Worm (Caenorhabditis elegans) whole organism, L2 larva: ENCODE measurements around the gene ddl-1.

Experiments used
- C34F6.9 ChIP-seq: fragments of 150-350 bp; optimal IDR thresholded peaks from 2 replicates; lab custom pipeline; 2014; ENCODE audit warnings: missing biosample characterization, missing genetic modification characterization
- F13H6.1 ChIP-seq: sonication (generic microtip); optimal IDR thresholded peaks from 2 replicates; lab custom pipeline; 2016; ENCODE audit warnings: missing genetic modification characterization, missing compliant biosample characterization
- R02D3.7 ChIP-seq: fragments of 150-350 bp; optimal IDR thresholded peaks from 2 replicates; lab custom pipeline; 2014; ENCODE audit warnings: missing biosample characterization, missing genetic modification characterization
- Y55F3AM.14 ChIP-seq: fragments of 200-800 bp; sonication (Bioruptor generic); optimal IDR thresholded peaks from 2 replicates; lab custom pipeline; 2018; ENCODE audit warnings: mild to moderate bottlenecking, missing genetic modification characterization, missing compliant biosample characterization
- ZK546.5 ChIP-seq: sonication (generic microtip); optimal IDR thresholded peaks from 2 replicates; lab custom pipeline; 2017; ENCODE audit warnings: missing biosample characterization, missing genetic modification characterization
- alr-1 ChIP-seq: fragments of 150-350 bp; optimal IDR thresholded peaks from 2 replicates; lab custom pipeline; 2014; ENCODE audit warnings: missing biosample characterization, missing genetic modification characterization
- aly-2 ChIP-seq: fragments of 150-350 bp; optimal IDR thresholded peaks from 2 replicates; lab custom pipeline; 2014; ENCODE audit warnings: missing biosample characterization, missing genetic modification characterization
- ama-1 ChIP-seq: fragments of 150-350 bp; optimal IDR thresholded peaks from 2 replicates; lab custom pipeline; 2018; ENCODE audit warnings: inconsistent platforms
- blmp-1 ChIP-seq: sonication (generic microtip); optimal IDR thresholded peaks from 2 replicates; lab custom pipeline; 2017; ENCODE audit warnings: missing genetic modification characterization, mild to moderate bottlenecking, missing compliant biosample characterization, antibody characterized with exemption, moderate library complexity; ENCODE audit not compliant: insufficient read depth
- ceh-16 ChIP-seq: fragments of 150-350 bp; optimal IDR thresholded peaks from 2 replicates; lab custom pipeline; 2014; ENCODE audit warnings: missing biosample characterization, missing genetic modification characterization
- crh-2 ChIP-seq: sonication (generic microtip); optimal IDR thresholded peaks from 2 replicates; lab custom pipeline; 2017; ENCODE audit warnings: missing biosample characterization, missing genetic modification characterization
- dmd-4 ChIP-seq: sonication (generic microtip); optimal IDR thresholded peaks from 2 replicates; lab custom pipeline; 2017; ENCODE audit warnings: missing biosample characterization, missing genetic modification characterization
- elt-1 ChIP-seq: fragments of 150-350 bp; optimal IDR thresholded peaks from 2 replicates; lab custom pipeline; 2014; ENCODE audit warnings: missing biosample characterization, missing genetic modification characterization
- elt-3 ChIP-seq: sonication (generic microtip); optimal IDR thresholded peaks from 2 replicates; lab custom pipeline; 2017; ENCODE audit warnings: missing biosample characterization, missing genetic modification characterization
- fos-1 ChIP-seq: fragments of 150-350 bp; optimal IDR thresholded peaks from 2 replicates; lab custom pipeline; 2014; ENCODE audit warnings: missing biosample characterization, missing genetic modification characterization
- lin-11 ChIP-seq: fragments of 150-350 bp; sonication (generic microtip); optimal IDR thresholded peaks from 2 replicates; lab custom pipeline; 2014; ENCODE audit warnings: missing biosample characterization, missing genetic modification characterization, inconsistent platforms, mixed read lengths
- lin-13 ChIP-seq: fragments of 150-350 bp; optimal IDR thresholded peaks from 2 replicates; lab custom pipeline; 2014; ENCODE audit warnings: missing biosample characterization, missing genetic modification reagents, missing genetic modification characterization
- lin-39 ChIP-seq: fragments of 150-350 bp; optimal IDR thresholded peaks from 2 replicates; lab custom pipeline; 2014; ENCODE audit warnings: missing biosample characterization, missing genetic modification reagents, missing genetic modification characterization
- lsy-2 ChIP-seq, 2 experiments: fragments of 150-350 bp in 1 of 2; sonication (generic microtip) in 1 of 2; optimal IDR thresholded peaks; 2 replicates each; lab custom pipeline; 2014 to 2017; ENCODE audit warnings: missing biosample characterization in 2 of 2, missing genetic modification characterization in 2 of 2
- mab-5 ChIP-seq: fragments of 150-350 bp; optimal IDR thresholded peaks from 2 replicates; lab custom pipeline; 2014; ENCODE audit warnings: missing biosample characterization, missing genetic modification characterization
- mbf-1 ChIP-seq: sonication (generic microtip); optimal IDR thresholded peaks from 2 replicates; lab custom pipeline; 2017; ENCODE audit warnings: missing biosample characterization, missing genetic modification characterization
- mdl-1 ChIP-seq, 2 experiments: fragments of 150-350 bp in 1 of 2; sonication (generic microtip) in 1 of 2; optimal IDR thresholded peaks; 2 replicates each; lab custom pipeline; 2017; ENCODE audit warnings: missing biosample characterization in 2 of 2, missing genetic modification characterization in 2 of 2
- nhr-10 ChIP-seq: sonication (generic microtip); optimal IDR thresholded peaks from 2 replicates; lab custom pipeline; 2017; ENCODE audit warnings: missing biosample characterization, missing genetic modification characterization
- nhr-11 ChIP-seq: fragments of 150-350 bp; optimal IDR thresholded peaks from 2 replicates; lab custom pipeline; 2014; ENCODE audit warnings: missing biosample characterization, missing genetic modification characterization
- nhr-12 ChIP-seq: fragments of 150-350 bp; optimal IDR thresholded peaks from 2 replicates; lab custom pipeline; 2014; ENCODE audit warnings: missing biosample characterization, missing genetic modification characterization
- nhr-129 ChIP-seq: fragments of 150-350 bp; optimal IDR thresholded peaks from 2 replicates; lab custom pipeline; 2014; ENCODE audit warnings: missing biosample characterization, missing genetic modification characterization
- nhr-21 ChIP-seq: fragments of 150-350 bp; optimal IDR thresholded peaks from 2 replicates; lab custom pipeline; 2014; ENCODE audit warnings: missing biosample characterization, missing genetic modification characterization
- nhr-23 ChIP-seq: fragments of 150-350 bp; optimal IDR thresholded peaks from 2 replicates; lab custom pipeline; 2014; ENCODE audit warnings: missing biosample characterization, missing genetic modification reagents, missing genetic modification characterization
- nhr-237 ChIP-seq: fragments of 150-350 bp; optimal IDR thresholded peaks from 2 replicates; lab custom pipeline; 2014; ENCODE audit warnings: missing biosample characterization, missing genetic modification characterization
- nhr-25 ChIP-seq: fragments of 150-350 bp; sonication (generic microtip); optimal IDR thresholded peaks from 3 replicates; lab custom pipeline; 2014; ENCODE audit warnings: missing biosample characterization, missing genetic modification characterization
- nhr-6 ChIP-seq: fragments of 150-350 bp; optimal IDR thresholded peaks from 2 replicates; lab custom pipeline; 2014; ENCODE audit warnings: missing biosample characterization, missing genetic modification characterization
- nhr-77 ChIP-seq: fragments of 150-350 bp; optimal IDR thresholded peaks from 2 replicates; lab custom pipeline; 2014; ENCODE audit warnings: missing biosample characterization, missing genetic modification characterization
- peb-1 ChIP-seq: fragments of 150-350 bp; optimal IDR thresholded peaks from 2 replicates; lab custom pipeline; 2014; ENCODE audit warnings: missing biosample characterization, missing genetic modification characterization
- skn-1 ChIP-seq: sonication (generic microtip); optimal IDR thresholded peaks from 2 replicates; lab custom pipeline; 2017; ENCODE audit warnings: missing biosample characterization, missing genetic modification characterization
- sma-3 ChIP-seq: sonication (generic microtip); optimal IDR thresholded peaks from 2 replicates; lab custom pipeline; 2016; ENCODE audit warnings: missing genetic modification reagents, missing genetic modification characterization, missing compliant biosample characterization
- sma-9 ChIP-seq, 2 experiments: fragments of 150-350 bp in 1 of 2; sonication (generic microtip) in 1 of 2; optimal IDR thresholded peaks; 2 replicates each; lab custom pipeline; 2014 to 2016; ENCODE audit warnings: missing genetic modification characterization in 2 of 2, mild to moderate bottlenecking in 1 of 2, missing biosample characterization in 1 of 2, missing compliant biosample characterization in 1 of 2, missing genetic modification reagents in 1 of 2, moderate library complexity in 1 of 2
- snpc-4 ChIP-seq: fragments of 150-350 bp; optimal IDR thresholded peaks from 2 replicates; lab custom pipeline; 2014; ENCODE audit warnings: missing biosample characterization, missing genetic modification characterization
- unc-39 ChIP-seq: fragments of 150-350 bp; optimal IDR thresholded peaks from 2 replicates; lab custom pipeline; 2014; ENCODE audit warnings: missing biosample characterization, missing genetic modification characterization
- unc-55 ChIP-seq: fragments of 150-350 bp; sonication (generic microtip); optimal IDR thresholded peaks from 3 replicates; lab custom pipeline; 2014; ENCODE audit warnings: missing biosample characterization, missing genetic modification reagents, missing genetic modification characterization
- unc-62 ChIP-seq: fragments of 150-350 bp; optimal IDR thresholded peaks from 2 replicates; lab custom pipeline; 2014; ENCODE audit warnings: missing biosample characterization, missing genetic modification reagents, missing genetic modification characterization
- zag-1 ChIP-seq: fragments of 150-350 bp; optimal IDR thresholded peaks from 2 replicates; lab custom pipeline; 2014; ENCODE audit warnings: missing biosample characterization, missing genetic modification characterization
- ztf-1 ChIP-seq: fragments of 200-800 bp; sonication (Bioruptor generic); conservative IDR thresholded peaks from 2 replicates; pipeline ENCODE4 v1.3.6; 2022; ENCODE audit warnings: missing genetic modification characterization, missing compliant biosample characterization
- ztf-11 ChIP-seq: sonication (generic microtip); optimal IDR thresholded peaks from 2 replicates; lab custom pipeline; 2017; ENCODE audit warnings: missing biosample characterization, missing genetic modification characterization
- ztf-4 ChIP-seq: fragments of 150-350 bp; optimal IDR thresholded peaks from 2 replicates; lab custom pipeline; 2014; ENCODE audit warnings: missing biosample characterization, missing genetic modification characterization

The ddl-1 gene

ce11 chrII:5688959-5689358 is 40.8 kb upstream of the ddl-1 start, which contains the start of gene C25H3.11:
Gene C25H3.11, minus strand, starts transcription at chrII:5689040.
- TF ChIP-seq nhr-12 (tag; lab: Kevin White, UChicago) = no peak
- TF ChIP-seq unc-62 (GFP tag; lab: Kevin White, UChicago) = no peak
- peak; percentile 16 for TF ChIP-seq unc-55 (GFP tag; lab: Kevin White, UChicago)
- no peak for TF ChIP-seq lin-13
- TF ChIP-seq aly-2 (tag; lab: Kevin White, UChicago) = no peak
- peak in 1 of 2 experiments; percentile 43 for TF ChIP-seq lsy-2 (tag; optimal IDR thresholded peaks at IDR 0.05; lab: Kevin White, UChicago)
- peak; percentile 21 for TF ChIP-seq nhr-21
- TF ChIP-seq dmd-4 = no peak
- no peak for TF ChIP-seq nhr-23 (tag; lab: Kevin White, UChicago)
- no peak for TF ChIP-seq Y55F3AM.14 (GFP tag; lab: Kevin White, UChicago)
- no peak for TF ChIP-seq nhr-10 (tag; lab: Kevin White, UChicago)
- no peak for TF ChIP-seq nhr-77 (tag; lab: Kevin White, UChicago)
- no peak for TF ChIP-seq alr-1 (tag; lab: Kevin White, UChicago)
- TF ChIP-seq mab-5 (tag; lab: Kevin White, UChicago) = no peak
- no peak for TF ChIP-seq lin-11 (tag; lab: Kevin White, UChicago)
- no peak for TF ChIP-seq sma-9 (GFP tag; optimal IDR thresholded peaks at IDR 0.05; lab: Kevin White, UChicago)
- no peak for TF ChIP-seq sma-9 (tag; optimal IDR thresholded peaks at IDR 0.05; lab: Kevin White, UChicago)
- no peak for TF ChIP-seq ceh-16
- TF ChIP-seq elt-3 (tag; lab: Kevin White, UChicago) = no peak
- TF ChIP-seq crh-2 (tag; lab: Kevin White, UChicago) = peak; percentile 59
- no peak for TF ChIP-seq R02D3.7
- TF ChIP-seq nhr-6 (tag; lab: Kevin White, UChicago) = no peak
- TF ChIP-seq ztf-4 (tag; lab: Kevin White, UChicago) = no peak
- no peak for TF ChIP-seq blmp-1 (tag; lab: Kevin White, UChicago)
- TF ChIP-seq peb-1 (tag; lab: Kevin White, UChicago) = no peak
- TF ChIP-seq nhr-25 (tag; lab: Kevin White, UChicago) = peak; percentile 41
- peak; percentile 10 for TF ChIP-seq sma-3 (GFP tag; lab: Kevin White, UChicago)
- no peak for TF ChIP-seq ama-1 (lab: Kevin White, UChicago)
- no peak for TF ChIP-seq mbf-1 (tag; lab: Kevin White, UChicago)
- TF ChIP-seq ztf-11 (tag; lab: Kevin White, UChicago) = no peak
- no peak for TF ChIP-seq nhr-129
- TF ChIP-seq C34F6.9 (tag; lab: Kevin White, UChicago) = peak; percentile 47
- TF ChIP-seq unc-39 (tag; lab: Kevin White, UChicago) = no peak
- TF ChIP-seq F13H6.1 = peak; percentile 13
- TF ChIP-seq skn-1 (tag; lab: Kevin White, UChicago) = no peak
- no peak for TF ChIP-seq nhr-237 (tag; lab: Kevin White, UChicago)
- TF ChIP-seq mdl-1 (tag; optimal IDR thresholded peaks at IDR 0.05; lab: Kevin White, UChicago) = no peak
- no peak for TF ChIP-seq elt-1 (tag; lab: Kevin White, UChicago)
- peak; percentile 33 for TF ChIP-seq fos-1 (tag; lab: Kevin White, UChicago)
- no peak for TF ChIP-seq snpc-4

ce11 chrII:5680703-5681102 is 32.5 kb upstream of the ddl-1 start, which contains the start of gene flp-27:
Gene flp-27, plus strand, starts transcription at chrII:5681003.
- no peak for TF ChIP-seq zag-1 (tag; lab: Kevin White, UChicago)
- TF ChIP-seq lin-11 (tag; lab: Kevin White, UChicago) = no peak
- TF ChIP-seq, all 48 proteins: peak for 0

ce11 chrII:5669580-5669979 is 21.4 kb upstream of the ddl-1 start, which contains the start of gene C25H3.17:
Gene C25H3.17, minus strand, starts transcription at chrII:5669680.
- TF ChIP-seq blmp-1 (tag; lab: Kevin White, UChicago) = no peak
- no peak for TF ChIP-seq Y55F3AM.14 (GFP tag; lab: Kevin White, UChicago)
- TF ChIP-seq ZK546.5 = no peak
- TF ChIP-seq ztf-1 = no peak
- TF ChIP-seq C34F6.9 (tag; lab: Kevin White, UChicago) = no peak
- no peak for TF ChIP-seq mab-5 (tag; lab: Kevin White, UChicago)
- no peak for TF ChIP-seq lin-39 (tag; lab: Kevin White, UChicago)
- no peak for TF ChIP-seq nhr-11
- no peak for TF ChIP-seq elt-1 (tag; lab: Kevin White, UChicago)
- TF ChIP-seq F13H6.1 = no peak
